Fruit fly (Drosophila melanogaster) ovary, adult (tissue): Measurements from ENCODE around the gene fh.

Experiments
- CG17801 ChIP-seq: fragments of 200-800 bp; optimal IDR thresholded peaks from 2 replicates; lab custom pipeline; 2019; ENCODE audit warnings: missing biosample characterization, mild to moderate bottlenecking, missing genetic modification characterization, moderate library complexity; ENCODE audit not compliant: partially characterized antibody

The fh gene

dm6 chrX:9148989-9149522 is at the start of gene fh, which contains the start of gene Bap111:
Gene fh, minus strand, starts transcription at chrX:9149071.
Gene Bap111, plus strand, starts transcription at chrX:9149309.
- peak; percentile 26 for TF ChIP-seq CG17801 (GFP tag; lab: Kevin White, UChicago)

- TF ChIP-seq CG17801 (GFP tag; lab: Kevin White, UChicago): peak; percentile 89
Measured at dm6 chrX:9196362-9196761, 47.5 kb upstream of the fh start, which contains the start of gene CG12118. Gene CG12118, minus strand, starts transcription at chrX:9196414.

dm6 chrX:9195311-9195710 is 46.4 kb upstream of the fh start:
- TF ChIP-seq CG17801 (GFP tag; lab: Kevin White, UChicago): no peak

- peak; percentile 70 for TF ChIP-seq CG17801 (GFP tag; lab: Kevin White, UChicago)
Measured at dm6 chrX:9193604-9194003, 44.7 kb upstream of the fh start, which contains the start of gene CG12106. Gene CG12106, plus strand, starts transcription at chrX:9193898.

- TF ChIP-seq CG17801 (GFP tag; lab: Kevin White, UChicago): no peak
Measured at dm6 chrX:9192429-9192828, 43.6 kb upstream of the fh start, which contains the start of gene CG12056. Gene CG12056, plus strand, starts transcription at chrX:9192669.

dm6 chrX:9191357-9191756 is 42.5 kb upstream of the fh start, which contains the start of gene CG12057:
Gene CG12057, plus strand, starts transcription at chrX:9191657.
- no peak for TF ChIP-seq CG17801 (GFP tag; lab: Kevin White, UChicago)

dm6 chrX:9190555-9191184 is 41.8 kb upstream of the fh start, which contains the start of gene CG12115:
Gene CG12115, minus strand, starts transcription at chrX:9190605.
- no peak for TF ChIP-seq CG17801 (GFP tag; lab: Kevin White, UChicago)

- no peak for TF ChIP-seq CG17801 (GFP tag; lab: Kevin White, UChicago)
Measured at dm6 chrX:9187429-9187828, 38.6 kb upstream of the fh start.

dm6 chrX:9168273-9168672 is 19.4 kb upstream of the fh start:
- TF ChIP-seq CG17801 (GFP tag; lab: Kevin White, UChicago): no peak

dm6 chrX:9164510-9165506 is 15.9 kb upstream of the fh start:
- no peak for TF ChIP-seq CG17801 (GFP tag; lab: Kevin White, UChicago)

dm6 chrX:9163645-9164509 is 15.0 kb upstream of the fh start:
- TF ChIP-seq CG17801 (GFP tag; lab: Kevin White, UChicago): peak; percentile 67

- peak; percentile 74 for TF ChIP-seq CG17801 (GFP tag; lab: Kevin White, UChicago)
Measured at dm6 chrX:9163110-9163509, 14.2 kb upstream of the fh start, which contains the start of gene mei-P26. Gene mei-P26, plus strand, starts transcription at chrX:9163255.

- TF ChIP-seq CG17801 (GFP tag; lab: Kevin White, UChicago): no peak
Measured at dm6 chrX:9161912-9162311, 13.0 kb upstream of the fh start, which contains the start of the genes Zpr1 and CG44532. Gene Zpr1, minus strand, starts transcription at chrX:9162090. Gene CG44532, plus strand, starts transcription at chrX:9162092.

dm6 chrX:9159736-9160135 is 10.9 kb upstream of the fh start, which contains the start of gene NdufA3:
Gene NdufA3, minus strand, starts transcription at chrX:9160052.
- peak; percentile 41 for TF ChIP-seq CG17801 (GFP tag; lab: Kevin White, UChicago)
